Worm (Caenorhabditis elegans) whole organism, L4/young adult: ENCODE data around the gene chtl-1.

Experiments
- W03F9.2 ChIP-seq: fragments of 150-350 bp; optimal IDR thresholded peaks from 2 replicates; lab custom pipeline; 2014; ENCODE audit warnings: missing biosample characterization, missing genetic modification characterization
- dao-5 ChIP-seq: sonication (generic microtip); optimal IDR thresholded peaks from 2 replicates; lab custom pipeline; 2016; ENCODE audit warnings: missing genotype, missing genetic modification characterization, moderate library complexity, missing compliant biosample characterization
- him-1 ChIP-seq: sonication (generic microtip); optimal IDR thresholded peaks from 2 replicates; lab custom pipeline; 2016; ENCODE audit warnings: missing genotype, missing genetic modification reagents, missing genetic modification characterization, missing compliant biosample characterization

chtl-1 gene

DNA sequence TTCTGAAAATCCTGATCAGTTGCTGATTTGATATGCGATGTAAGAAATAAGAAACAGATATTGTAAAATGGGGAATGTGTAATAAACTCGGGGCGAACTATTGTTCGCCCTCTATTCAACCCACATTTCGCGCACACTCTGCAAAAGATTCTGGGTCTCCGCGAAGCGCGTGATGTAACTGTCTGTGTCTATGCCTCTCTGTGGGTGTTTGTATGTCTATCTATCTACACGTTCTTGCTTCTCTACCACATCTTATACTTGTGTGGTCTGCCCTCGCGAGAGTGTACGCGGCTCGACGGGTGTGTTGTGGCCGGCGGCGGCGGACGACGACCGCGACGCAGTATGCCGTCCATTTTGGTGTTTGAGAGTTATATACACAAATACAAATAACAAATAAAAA lies 27.6 kb downstream of the chtl-1 start:
- no peak for TF ChIP-seq dao-5 (tag; lab: Kevin White, UChicago)
- TF ChIP-seq W03F9.2: peak; percentile 49

DNA sequence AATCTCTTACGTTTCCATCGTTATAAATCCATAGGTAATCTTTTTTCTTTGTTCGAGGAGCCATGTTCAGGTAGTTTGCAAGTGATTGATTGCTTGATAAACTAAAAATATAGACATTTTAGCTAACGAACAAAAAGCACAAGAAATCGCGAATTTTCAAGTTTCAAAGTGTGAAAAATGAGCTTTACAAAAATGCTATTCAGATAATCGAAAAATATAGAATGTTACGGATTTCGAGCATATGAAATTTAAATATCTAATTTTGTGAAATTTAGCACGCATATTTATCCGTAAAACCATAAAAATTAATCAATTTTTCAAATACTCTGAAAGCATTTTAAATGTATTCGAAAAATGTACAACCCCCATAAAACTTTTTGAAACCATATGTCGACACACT lies 28.8 kb downstream of the chtl-1 start, which contains the start of gene C26B9.6:
C26B9.6 (minus strand) TSS at position 101 of the 400 bp plus-strand sequence.
- TF ChIP-seq W03F9.2 (no peak), dao-5 (tag; lab: Kevin White, UChicago) (no peak), him-1 (no peak)

DNA sequence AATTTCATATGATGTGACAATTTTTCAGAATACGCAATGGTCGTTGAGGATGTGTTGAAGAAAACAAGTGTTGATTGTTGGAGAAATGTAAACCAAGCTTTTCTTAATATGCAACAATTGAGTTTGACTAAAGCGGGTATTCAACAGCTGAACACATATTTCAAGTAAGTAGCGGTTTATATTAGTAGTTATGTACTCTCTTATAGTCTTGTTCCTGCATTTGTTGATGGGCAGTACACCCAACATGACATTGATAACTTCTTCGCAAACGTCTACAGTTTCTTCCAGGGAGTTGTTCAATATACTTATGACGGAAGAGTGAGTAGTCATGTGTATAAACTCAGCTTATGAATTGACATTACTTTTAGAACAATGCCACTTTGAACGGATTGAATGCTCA lies 33.4 kb downstream of the chtl-1 start:
- TF ChIP-seq W03F9.2 (no peak), him-1 (no peak), dao-5 (tag; lab: Kevin White, UChicago) (no peak)

DNA sequence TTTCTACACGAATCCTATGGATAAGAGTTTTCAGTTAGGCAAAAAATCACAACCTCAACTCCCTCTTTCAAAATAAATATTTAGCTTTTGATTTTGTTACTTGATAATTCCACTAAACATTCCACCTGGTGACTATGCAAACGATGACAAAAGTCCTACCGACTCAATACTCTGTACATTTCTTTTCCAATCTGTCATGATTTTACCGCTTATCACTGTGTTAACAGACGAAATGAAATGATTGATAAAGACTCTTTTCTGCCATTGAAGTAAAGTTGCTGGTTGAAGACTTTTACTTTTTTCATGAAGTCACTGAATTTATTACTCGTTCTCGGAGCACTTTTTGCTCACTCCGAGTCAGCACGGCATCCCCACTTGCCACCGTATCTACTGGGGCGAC lies 34.9 kb downstream of the chtl-1 start, which contains the start of gene C26B9.5:
C26B9.5 (plus strand) TSS at position 244 of the 400 bp plus-strand sequence.
- TF ChIP-seq him-1 (no peak), dao-5 (tag; lab: Kevin White, UChicago) (no peak), W03F9.2 (no peak)

DNA sequence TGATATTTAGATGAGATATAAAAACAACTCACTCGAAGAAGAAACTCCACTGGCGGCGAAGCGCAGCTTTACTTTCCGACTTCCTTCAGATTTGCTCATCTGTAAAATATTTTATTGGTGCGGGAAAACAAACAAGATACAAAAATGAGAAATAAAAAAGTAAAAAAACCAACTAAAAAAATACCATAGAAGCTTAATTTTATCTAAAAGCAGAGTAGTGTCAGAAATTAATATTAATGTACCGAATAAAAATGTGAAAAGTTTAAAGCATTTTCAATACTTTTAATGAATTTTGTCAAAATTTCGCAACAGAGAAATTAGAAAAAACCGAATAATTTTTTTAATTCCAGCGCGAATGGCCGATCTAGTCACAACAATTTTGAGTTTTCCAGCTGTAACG lies 40.8 kb downstream of the chtl-1 start, which contains the start of gene sto-2:
sto-2 (minus strand) TSS at position 101 of the 400 bp plus-strand sequence.
- TF ChIP-seq dao-5 (tag; lab: Kevin White, UChicago) (no peak), W03F9.2 (no peak), him-1 (no peak)

DNA sequence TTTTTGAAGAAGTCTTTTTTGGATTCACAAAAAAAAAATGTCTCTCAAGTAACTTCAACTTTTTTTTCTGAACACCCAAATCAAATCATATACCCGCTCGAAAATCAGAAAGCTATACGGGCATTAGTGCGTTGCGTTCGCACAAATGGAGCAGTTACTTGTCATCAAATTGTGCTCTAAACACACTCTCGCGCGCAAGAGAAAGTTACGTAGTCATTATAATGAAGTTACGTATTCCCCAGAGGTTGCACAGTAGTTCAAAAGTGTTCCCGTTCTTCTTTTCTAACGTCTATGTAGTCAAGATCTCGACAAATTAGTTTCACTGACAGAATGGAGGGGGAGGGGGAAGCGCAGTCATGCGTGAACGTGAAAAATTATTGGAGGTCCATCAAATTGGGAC lies 42.6 kb downstream of the chtl-1 start:
- TF ChIP-seq him-1 (no peak), W03F9.2 (no peak), dao-5 (tag; lab: Kevin White, UChicago) (no peak)

DNA sequence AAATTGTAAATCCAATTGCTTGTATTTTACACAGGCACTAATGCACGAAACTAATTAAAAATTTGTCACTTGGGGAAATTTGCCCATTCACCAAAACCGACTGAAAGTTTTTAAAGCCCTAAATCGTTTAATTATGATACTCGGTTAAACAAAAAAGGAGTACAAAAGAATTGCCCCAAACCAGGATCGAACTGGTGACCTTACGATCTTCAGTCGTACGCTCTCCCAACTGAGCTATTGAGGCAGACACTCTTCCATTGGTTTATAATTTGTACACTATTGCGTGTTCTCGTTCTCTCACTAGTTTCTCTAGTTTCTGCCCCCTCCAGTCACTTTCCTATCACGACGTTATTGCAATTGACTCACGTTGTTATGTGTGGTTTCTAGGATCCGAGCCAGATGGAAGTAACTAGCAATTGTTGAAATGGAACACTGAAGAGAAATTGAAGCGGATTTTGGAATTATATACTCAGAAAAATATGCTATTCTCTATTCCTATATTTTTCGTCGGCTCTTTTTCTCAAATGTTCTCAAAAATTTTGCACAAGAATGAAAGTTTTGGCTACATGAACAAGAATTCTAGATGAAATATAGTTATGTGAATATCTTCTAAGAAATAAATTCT lies 44.8 kb downstream of the chtl-1 start:
- TF ChIP-seq W03F9.2: no peak
- peak; percentile 67 for TF ChIP-seq dao-5 (tag; lab: Kevin White, UChicago)
- TF ChIP-seq him-1: no peak

DNA sequence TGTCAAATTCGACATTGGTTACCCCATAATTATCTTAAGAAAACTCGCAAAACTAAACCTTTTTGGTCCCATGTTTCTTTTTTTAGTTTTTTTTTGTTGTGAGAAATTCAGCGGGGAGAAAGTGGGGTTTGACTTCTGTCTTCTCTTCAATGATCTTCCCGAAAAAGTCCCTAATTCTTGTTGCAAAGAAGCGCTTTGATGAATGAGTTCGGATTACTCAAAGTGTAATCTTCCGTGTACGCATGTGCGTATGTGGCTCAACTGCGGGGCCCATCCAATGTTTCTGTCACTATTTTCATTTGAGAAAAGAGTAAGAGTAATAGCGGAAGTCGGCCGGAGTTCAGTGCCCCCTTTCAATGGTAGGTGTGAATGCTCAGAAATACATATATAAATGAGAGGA lies 52.9 kb downstream of the chtl-1 start:
- no peak for TF ChIP-seq W03F9.2
- no peak for TF ChIP-seq him-1
- no peak for TF ChIP-seq dao-5 (tag; lab: Kevin White, UChicago)

DNA sequence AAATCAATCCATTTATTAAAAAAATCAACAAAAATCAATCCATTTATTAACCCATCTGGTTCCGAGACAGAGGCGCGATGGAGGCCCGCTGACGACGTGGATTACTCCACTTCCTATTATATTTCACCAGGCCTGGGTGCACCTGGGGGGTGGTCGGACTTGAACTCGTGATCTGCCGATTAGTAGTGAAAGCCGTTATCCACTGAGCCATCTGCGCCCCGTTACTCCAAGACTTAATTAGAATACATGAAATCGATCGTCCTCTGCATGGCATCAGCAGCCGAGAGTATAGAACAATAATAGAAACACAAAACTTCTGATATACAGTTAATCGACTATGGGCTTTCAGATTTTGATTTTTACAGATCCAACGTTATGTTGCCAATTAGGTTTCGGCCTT lies 54.5 kb downstream of the chtl-1 start:
- no peak for TF ChIP-seq dao-5 (tag; lab: Kevin White, UChicago)
- no peak for TF ChIP-seq W03F9.2
- TF ChIP-seq him-1: no peak
